Worm (Caenorhabditis elegans): ENCODE results near the gene srj-29.
"Not testable (repeated sequence)": the region's sequence is repeated elsewhere in the genome, so short reads cannot be mapped to it uniquely, and the experiment has no call there.

The srj-29 gene

ce11 chrV:16075250-16075709 lies at the start of gene srj-29, which contains the start of gene F14H3.12:
Gene srj-29 (plus strand): TSS chrV:16075659.
Gene F14H3.12 (minus strand): TSS chrV:16075323.
- TF ChIP-seq W03F9.2 (tag; optimal IDR thresholded peaks at IDR 0.05) (no peak), him-1 (tag; optimal IDR thresholded peaks at IDR 0.05) (no peak)

DNA sequence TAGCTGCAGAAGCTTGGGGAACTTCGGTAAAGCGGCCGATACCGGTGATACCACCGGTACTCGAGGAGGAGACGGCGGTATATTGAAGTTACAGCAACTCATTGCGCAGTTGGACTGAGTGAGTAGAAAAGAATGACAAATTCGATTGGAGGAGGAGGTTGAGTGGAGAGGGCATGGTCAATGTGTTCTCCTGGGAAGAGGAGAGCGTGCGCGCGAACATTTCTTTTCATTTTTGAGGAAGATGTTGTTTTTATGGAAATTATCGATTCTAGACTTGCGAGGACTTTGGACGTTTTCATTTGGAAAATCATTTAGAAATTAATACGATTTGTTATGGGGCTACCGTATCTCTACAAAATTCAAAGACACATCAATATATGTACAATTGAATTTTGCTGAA lies 46.2 kb upstream of the srj-29 start:
- no peak for TF ChIP-seq W03F9.2 (tag; optimal IDR thresholded peaks at IDR 0.05)
- no peak for TF ChIP-seq him-1 (tag; optimal IDR thresholded peaks at IDR 0.05)
- TF ChIP-seq dao-5 (tag; optimal IDR thresholded peaks at IDR 0.05) = no peak

DNA sequence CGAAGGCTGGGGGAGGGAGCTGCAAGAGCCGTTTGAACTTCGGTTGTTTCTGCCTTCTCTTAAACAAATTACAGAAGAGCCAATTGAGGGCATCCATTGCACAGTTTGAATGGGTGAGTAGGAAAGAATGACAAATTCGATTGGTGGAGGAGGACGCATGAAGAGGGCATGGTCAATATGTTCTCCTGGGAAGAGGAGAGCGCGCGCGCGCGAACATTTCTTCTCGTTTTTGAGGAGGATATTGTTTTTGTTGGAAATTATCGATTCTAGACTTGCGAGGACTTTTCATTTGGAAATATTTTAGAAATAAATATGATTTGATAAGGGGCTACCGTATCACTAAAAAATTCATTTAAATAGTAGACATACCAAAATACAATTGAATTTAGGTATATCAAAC lies 43.9 kb upstream of the srj-29 start, which contains the start of gene T10C6.7:
Gene T10C6.7 (minus strand): TSS at position 143 of the 400 bp plus-strand sequence.
- TF ChIP-seq dao-5 (tag; optimal IDR thresholded peaks at IDR 0.05) = no peak
- TF ChIP-seq W03F9.2 (tag; optimal IDR thresholded peaks at IDR 0.05) = no peak
- no peak for TF ChIP-seq him-1 (tag; optimal IDR thresholded peaks at IDR 0.05)

ce11 chrV:16032761-16033160 lies 42.7 kb upstream of the srj-29 start, which contains the start of gene T10C6.16:
Gene T10C6.16 (minus strand): TSS chrV:16033005.
- TF ChIP-seq dao-5 (tag; optimal IDR thresholded peaks at IDR 0.05) (no peak), him-1 (tag; optimal IDR thresholded peaks at IDR 0.05) (no peak), W03F9.2 (tag; optimal IDR thresholded peaks at IDR 0.05) (no peak)

DNA sequence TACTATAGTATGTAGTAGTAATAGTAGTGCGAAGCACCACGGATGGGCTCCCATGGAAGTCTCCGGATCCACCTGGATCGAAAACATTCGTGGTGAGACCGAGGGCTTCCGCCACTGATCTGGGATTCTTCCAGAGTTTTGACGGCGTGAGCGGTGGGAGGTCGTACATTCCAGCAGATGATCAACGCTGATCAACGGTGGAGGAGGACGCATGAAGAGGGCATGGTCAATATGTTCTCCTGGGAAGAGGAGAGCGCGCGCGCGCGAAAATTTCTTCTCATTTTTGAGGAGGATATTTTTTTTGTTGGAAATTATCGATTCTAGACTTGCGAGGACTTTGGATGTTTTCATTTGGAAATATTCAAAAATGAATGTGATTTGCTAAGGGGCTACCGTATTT lies 42.0 kb upstream of the srj-29 start:
- TF ChIP-seq W03F9.2 (tag; optimal IDR thresholded peaks at IDR 0.05) (no peak), dao-5 (tag; optimal IDR thresholded peaks at IDR 0.05) (no peak), him-1 (tag; optimal IDR thresholded peaks at IDR 0.05) (no peak)

DNA sequence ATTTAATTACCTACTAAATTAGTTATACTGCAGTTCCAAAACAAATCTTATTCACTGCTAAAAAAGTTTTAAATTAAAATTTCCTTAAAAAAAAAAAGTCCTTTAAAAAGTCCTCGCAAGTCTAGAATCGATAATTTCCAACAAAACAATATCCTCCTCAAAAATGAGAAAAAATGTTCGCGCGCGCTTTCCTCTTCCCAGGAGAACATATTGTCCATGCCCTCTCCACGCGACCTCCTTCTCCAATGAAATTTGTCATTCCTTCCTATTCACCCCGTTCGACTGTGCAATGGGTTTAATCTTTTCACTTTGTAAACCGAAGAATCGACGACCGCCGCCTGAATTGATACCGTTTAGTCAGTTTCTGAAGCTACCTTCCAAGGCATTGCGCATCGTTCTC lies 39.3 kb upstream of the srj-29 start, which contains the start of gene T10C6.10:
Gene T10C6.10 (plus strand): TSS at position 248 of the 400 bp plus-strand sequence.
- TF ChIP-seq dao-5 (tag; optimal IDR thresholded peaks at IDR 0.05) = no peak
- no peak for TF ChIP-seq him-1 (tag; optimal IDR thresholded peaks at IDR 0.05)
- TF ChIP-seq W03F9.2 (tag; optimal IDR thresholded peaks at IDR 0.05) = no peak

- TF ChIP-seq W03F9.2, dao-5, him-1 (tag; optimal IDR thresholded peaks at IDR 0.05): not testable (repeated sequence)
Measured at ce11 chrV:16040140-16040827, 35.2 kb upstream of the srj-29 start, which contains the start of the genes his-4 and his-3. Gene his-4 (minus strand): TSS chrV:16040515. Gene his-3 (plus strand): TSS chrV:16040808.

DNA sequence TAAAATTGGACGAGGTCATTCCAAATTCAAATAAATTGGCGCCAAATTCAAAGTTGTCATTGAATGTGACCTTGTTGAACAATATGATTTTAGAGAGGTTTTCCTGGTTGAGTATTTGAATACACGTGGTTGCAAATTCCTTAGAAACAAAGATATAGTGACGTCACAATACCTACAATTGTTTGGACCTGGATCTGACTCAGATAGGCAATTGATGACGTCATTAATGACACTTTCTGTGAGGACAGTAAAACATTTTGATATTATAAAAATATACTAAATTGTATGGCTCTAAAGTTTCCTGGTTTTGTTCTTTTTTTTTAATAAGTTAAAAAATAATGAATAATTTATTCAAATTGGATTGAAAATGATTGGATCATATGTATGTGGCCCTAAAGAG lies 34.0 kb upstream of the srj-29 start:
- TF ChIP-seq dao-5 (tag; optimal IDR thresholded peaks at IDR 0.05) (no peak), him-1 (tag; optimal IDR thresholded peaks at IDR 0.05) (no peak), W03F9.2 (tag; optimal IDR thresholded peaks at IDR 0.05) (no peak)

DNA sequence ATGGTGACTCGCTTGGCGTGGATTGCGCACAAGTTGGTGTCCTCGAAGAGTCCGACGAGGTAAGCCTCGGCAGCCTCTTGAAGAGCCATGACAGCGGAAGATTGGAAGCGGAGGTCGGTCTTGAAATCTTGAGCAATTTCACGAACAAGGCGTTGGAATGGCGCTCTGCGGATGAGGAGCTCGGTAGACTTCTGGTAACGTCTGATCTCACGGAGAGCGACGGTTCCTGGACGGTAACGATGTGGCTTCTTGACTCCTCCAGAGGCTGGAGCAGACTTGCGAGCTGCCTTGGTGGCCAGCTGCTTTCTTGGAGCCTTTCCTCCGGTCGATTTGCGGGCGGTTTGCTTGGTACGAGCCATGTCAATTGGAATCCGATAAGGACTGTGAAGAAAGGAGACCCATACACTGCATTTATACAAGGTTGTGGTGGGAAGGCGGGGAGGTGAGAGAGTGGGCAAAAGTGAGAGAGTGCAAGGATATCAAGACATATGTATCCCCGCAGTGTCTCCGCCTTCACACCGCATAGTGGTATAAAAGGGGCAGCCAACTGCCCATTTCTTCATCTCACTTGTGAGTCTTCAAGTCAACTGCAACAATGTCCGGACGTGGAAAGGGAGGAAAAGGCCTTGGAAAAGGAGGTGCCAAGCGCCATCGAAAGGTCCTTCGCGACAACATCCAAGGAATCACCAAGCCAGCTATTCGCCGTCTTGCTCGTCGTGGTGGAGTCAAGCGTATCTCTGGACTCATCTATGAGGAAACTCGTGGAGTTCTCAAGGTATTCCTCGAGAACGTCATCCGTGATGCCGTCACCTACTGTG lies 33.3 kb upstream of the srj-29 start, which contains the start of the genes his-2 and his-1:
Gene his-2 (minus strand): TSS at position 359 of the 818 bp plus-strand sequence.
Gene his-1 (plus strand): TSS at position 596 of the 818 bp plus-strand sequence.
- TF ChIP-seq him-1, W03F9.2, dao-5 (tag; optimal IDR thresholded peaks at IDR 0.05): not testable (repeated sequence)

- TF ChIP-seq him-1 (tag; optimal IDR thresholded peaks at IDR 0.05) = no peak
- TF ChIP-seq dao-5 (tag; optimal IDR thresholded peaks at IDR 0.05) = no peak
- TF ChIP-seq W03F9.2 (tag; optimal IDR thresholded peaks at IDR 0.05) = no peak
Measured at ce11 chrV:16042743-16043014, 32.8 kb upstream of the srj-29 start.

DNA sequence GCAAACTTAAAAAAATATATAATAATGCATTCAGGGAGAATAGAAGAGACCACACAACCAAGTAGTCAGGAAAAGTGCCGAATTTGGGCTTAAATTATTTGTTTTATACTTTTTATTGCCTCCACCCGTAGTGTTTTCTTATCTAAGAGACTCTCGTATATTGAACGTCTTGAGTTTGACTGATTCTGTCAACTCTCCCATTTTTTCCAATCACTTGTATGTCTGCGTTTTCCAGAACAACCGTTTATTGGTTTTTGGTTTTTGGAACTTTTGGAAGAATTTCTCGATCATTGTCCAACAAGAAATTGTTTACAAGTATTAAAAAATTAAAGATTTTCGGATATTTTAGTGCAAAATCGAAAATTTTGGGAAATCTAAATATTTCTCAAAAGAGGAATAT lies 31.8 kb upstream of the srj-29 start:
- TF ChIP-seq dao-5 (tag; optimal IDR thresholded peaks at IDR 0.05) = no peak
- no peak for TF ChIP-seq W03F9.2 (tag; optimal IDR thresholded peaks at IDR 0.05)
- no peak for TF ChIP-seq him-1 (tag; optimal IDR thresholded peaks at IDR 0.05)

ce11 chrV:16045837-16046236 lies 29.6 kb upstream of the srj-29 start, which contains the start of gene T10C6.15:
Gene T10C6.15 (minus strand): TSS chrV:16045940.
- TF ChIP-seq him-1 (tag; optimal IDR thresholded peaks at IDR 0.05) = no peak
- no peak for TF ChIP-seq W03F9.2 (tag; optimal IDR thresholded peaks at IDR 0.05)
- no peak for TF ChIP-seq dao-5 (tag; optimal IDR thresholded peaks at IDR 0.05)

DNA sequence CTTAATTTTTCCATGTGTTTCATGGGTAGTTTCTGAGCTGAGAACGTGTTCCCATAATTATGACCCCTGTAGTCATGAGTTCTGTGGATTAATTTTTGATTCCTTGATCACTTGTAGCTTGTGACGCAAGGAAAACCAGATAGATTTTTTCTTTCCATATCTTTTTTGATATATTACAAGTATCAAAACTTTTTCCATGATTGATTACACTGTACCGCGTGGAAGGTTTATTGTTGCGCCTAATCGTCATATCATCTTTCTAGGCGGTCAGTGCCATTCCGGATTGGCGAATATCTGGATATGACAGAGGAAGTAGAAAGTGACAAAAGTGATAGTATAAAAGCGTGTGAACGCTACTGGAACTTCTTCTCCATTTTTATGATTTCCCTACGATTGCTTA lies 28.9 kb upstream of the srj-29 start, which contains the start of gene ZK285.2:
Gene ZK285.2 (plus strand): TSS at position 301 of the 400 bp plus-strand sequence.
- no peak for TF ChIP-seq dao-5 (tag; optimal IDR thresholded peaks at IDR 0.05)
- TF ChIP-seq him-1 (tag; optimal IDR thresholded peaks at IDR 0.05) = no peak
- no peak for TF ChIP-seq W03F9.2 (tag; optimal IDR thresholded peaks at IDR 0.05)

- no peak for TF ChIP-seq W03F9.2 (tag; optimal IDR thresholded peaks at IDR 0.05)
- no peak for TF ChIP-seq him-1 (tag; optimal IDR thresholded peaks at IDR 0.05)
- no peak for TF ChIP-seq dao-5 (tag; optimal IDR thresholded peaks at IDR 0.05)
Measured at ce11 chrV:16047052-16047451, 28.4 kb upstream of the srj-29 start.
